Worm (Caenorhabditis elegans) whole organism, L4 larva: ENCODE results near the gene Y69H2.10.

Experiments used
- dpl-1 ChIP-seq: fragments of 150-350 bp; optimal IDR thresholded peaks from 2 replicates; lab custom pipeline; 2014; ENCODE audit warnings: missing biosample characterization, missing genetic modification reagents, missing genetic modification characterization
- dve-1 ChIP-seq: sonication (generic microtip); optimal IDR thresholded peaks from 2 replicates; lab custom pipeline; 2017; ENCODE audit warnings: antibody characterized with exemption, mild to moderate bottlenecking, missing genetic modification characterization, missing compliant biosample characterization; ENCODE audit not compliant: insufficient read depth
- nhr-237 ChIP-seq: sonication (generic microtip); optimal IDR thresholded peaks from 2 replicates; lab custom pipeline; 2017; ENCODE audit warnings: missing biosample characterization, missing genetic modification characterization

DNA sequence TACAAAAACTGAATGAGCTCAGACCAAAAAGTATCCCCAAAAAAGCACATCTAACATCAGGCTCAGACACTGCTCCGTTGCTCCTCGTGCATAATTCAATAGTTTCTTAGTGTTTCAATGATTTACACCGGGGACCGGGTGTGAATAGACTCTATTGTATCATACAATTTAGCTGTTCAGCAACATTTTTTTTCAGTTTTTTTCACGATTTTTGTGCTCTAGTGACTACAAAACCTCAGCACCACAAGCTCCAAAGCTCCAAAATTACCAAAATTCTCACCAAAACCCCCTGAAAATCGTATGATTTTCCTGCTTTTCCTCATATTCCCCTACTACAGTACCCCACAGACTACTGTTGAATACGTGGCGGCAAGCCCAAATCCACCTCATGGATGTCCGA is 20.1 kb upstream of the Y69H2.10 start, which contains the start of gene egas-2:
- TF ChIP-seq nhr-237 (tag; lab: Kevin White, UChicago) (no peak), dpl-1 (GFP tag; lab: Kevin White, UChicago) (no peak), dve-1 (tag; lab: Kevin White, UChicago) (no peak)
